Worm (Caenorhabditis elegans) whole organism, L2 larva: ENCODE results near the gene Y34F4.3.

Experiments used
- C34F6.9 ChIP-seq: fragments of 150-350 bp; optimal IDR thresholded peaks from 2 replicates; lab custom pipeline; 2014; ENCODE audit warnings: missing biosample characterization, missing genetic modification characterization
- F13H6.1 ChIP-seq: sonication (generic microtip); optimal IDR thresholded peaks from 2 replicates; lab custom pipeline; 2016; ENCODE audit warnings: missing genetic modification characterization, missing compliant biosample characterization
- R02D3.7 ChIP-seq: fragments of 150-350 bp; optimal IDR thresholded peaks from 2 replicates; lab custom pipeline; 2014; ENCODE audit warnings: missing biosample characterization, missing genetic modification characterization
- Y55F3AM.14 ChIP-seq: fragments of 200-800 bp; sonication (Bioruptor generic); optimal IDR thresholded peaks from 2 replicates; lab custom pipeline; 2018; ENCODE audit warnings: mild to moderate bottlenecking, missing genetic modification characterization, missing compliant biosample characterization
- alr-1 ChIP-seq: fragments of 150-350 bp; optimal IDR thresholded peaks from 2 replicates; lab custom pipeline; 2014; ENCODE audit warnings: missing biosample characterization, missing genetic modification characterization
- ama-1 ChIP-seq: fragments of 150-350 bp; optimal IDR thresholded peaks from 2 replicates; lab custom pipeline; 2018; ENCODE audit warnings: inconsistent platforms
- blmp-1 ChIP-seq: sonication (generic microtip); optimal IDR thresholded peaks from 2 replicates; lab custom pipeline; 2017; ENCODE audit warnings: missing genetic modification characterization, mild to moderate bottlenecking, missing compliant biosample characterization, antibody characterized with exemption, moderate library complexity; ENCODE audit not compliant: insufficient read depth
- ceh-16 ChIP-seq: fragments of 150-350 bp; optimal IDR thresholded peaks from 2 replicates; lab custom pipeline; 2014; ENCODE audit warnings: missing biosample characterization, missing genetic modification characterization
- ceh-82 ChIP-seq: fragments of 150-350 bp; optimal IDR thresholded peaks from 2 replicates; lab custom pipeline; 2014; ENCODE audit warnings: missing biosample characterization, missing genetic modification characterization
- crh-2 ChIP-seq: sonication (generic microtip); optimal IDR thresholded peaks from 2 replicates; lab custom pipeline; 2017; ENCODE audit warnings: missing biosample characterization, missing genetic modification characterization
- dmd-4 ChIP-seq: sonication (generic microtip); optimal IDR thresholded peaks from 2 replicates; lab custom pipeline; 2017; ENCODE audit warnings: missing biosample characterization, missing genetic modification characterization
- egl-27 ChIP-seq: sonication (generic microtip); optimal IDR thresholded peaks from 3 replicates; lab custom pipeline; 2017; ENCODE audit warnings: missing biosample characterization, missing genetic modification reagents, missing genetic modification characterization
- elt-1 ChIP-seq: fragments of 150-350 bp; optimal IDR thresholded peaks from 2 replicates; lab custom pipeline; 2014; ENCODE audit warnings: missing biosample characterization, missing genetic modification characterization
- elt-3 ChIP-seq: sonication (generic microtip); optimal IDR thresholded peaks from 2 replicates; lab custom pipeline; 2017; ENCODE audit warnings: missing biosample characterization, missing genetic modification characterization
- gmeb-1 ChIP-seq: fragments of 150-350 bp; optimal IDR thresholded peaks from 2 replicates; lab custom pipeline; 2014; ENCODE audit warnings: missing biosample characterization, missing genetic modification characterization
- lin-11 ChIP-seq: fragments of 150-350 bp; sonication (generic microtip); optimal IDR thresholded peaks from 2 replicates; lab custom pipeline; 2014; ENCODE audit warnings: missing biosample characterization, missing genetic modification characterization, inconsistent platforms, mixed read lengths
- lin-13 ChIP-seq: fragments of 150-350 bp; optimal IDR thresholded peaks from 2 replicates; lab custom pipeline; 2014; ENCODE audit warnings: missing biosample characterization, missing genetic modification reagents, missing genetic modification characterization
- lsy-2 ChIP-seq, 2 experiments: fragments of 150-350 bp in 1 of 2; sonication (generic microtip) in 1 of 2; optimal IDR thresholded peaks; 2 replicates each; lab custom pipeline; 2014 to 2017; ENCODE audit warnings: missing biosample characterization in 2 of 2, missing genetic modification characterization in 2 of 2
- mbf-1 ChIP-seq: sonication (generic microtip); optimal IDR thresholded peaks from 2 replicates; lab custom pipeline; 2017; ENCODE audit warnings: missing biosample characterization, missing genetic modification characterization
- nhr-10 ChIP-seq: sonication (generic microtip); optimal IDR thresholded peaks from 2 replicates; lab custom pipeline; 2017; ENCODE audit warnings: missing biosample characterization, missing genetic modification characterization
- nhr-11 ChIP-seq: fragments of 150-350 bp; optimal IDR thresholded peaks from 2 replicates; lab custom pipeline; 2014; ENCODE audit warnings: missing biosample characterization, missing genetic modification characterization
- nhr-12 ChIP-seq: fragments of 150-350 bp; optimal IDR thresholded peaks from 2 replicates; lab custom pipeline; 2014; ENCODE audit warnings: missing biosample characterization, missing genetic modification characterization
- nhr-129 ChIP-seq: fragments of 150-350 bp; optimal IDR thresholded peaks from 2 replicates; lab custom pipeline; 2014; ENCODE audit warnings: missing biosample characterization, missing genetic modification characterization
- nhr-21 ChIP-seq: fragments of 150-350 bp; optimal IDR thresholded peaks from 2 replicates; lab custom pipeline; 2014; ENCODE audit warnings: missing biosample characterization, missing genetic modification characterization
- nhr-23 ChIP-seq: fragments of 150-350 bp; optimal IDR thresholded peaks from 2 replicates; lab custom pipeline; 2014; ENCODE audit warnings: missing biosample characterization, missing genetic modification reagents, missing genetic modification characterization
- nhr-237 ChIP-seq: fragments of 150-350 bp; optimal IDR thresholded peaks from 2 replicates; lab custom pipeline; 2014; ENCODE audit warnings: missing biosample characterization, missing genetic modification characterization
- nhr-25 ChIP-seq: fragments of 150-350 bp; sonication (generic microtip); optimal IDR thresholded peaks from 3 replicates; lab custom pipeline; 2014; ENCODE audit warnings: missing biosample characterization, missing genetic modification characterization
- nhr-6 ChIP-seq: fragments of 150-350 bp; optimal IDR thresholded peaks from 2 replicates; lab custom pipeline; 2014; ENCODE audit warnings: missing biosample characterization, missing genetic modification characterization
- nhr-77 ChIP-seq: fragments of 150-350 bp; optimal IDR thresholded peaks from 2 replicates; lab custom pipeline; 2014; ENCODE audit warnings: missing biosample characterization, missing genetic modification characterization
- sem-4 ChIP-seq: fragments of 150-350 bp; optimal IDR thresholded peaks from 2 replicates; lab custom pipeline; 2014; ENCODE audit warnings: missing biosample characterization, missing genetic modification reagents, missing genetic modification characterization
- skn-1 ChIP-seq: sonication (generic microtip); optimal IDR thresholded peaks from 2 replicates; lab custom pipeline; 2017; ENCODE audit warnings: missing biosample characterization, missing genetic modification characterization
- sma-3 ChIP-seq: sonication (generic microtip); optimal IDR thresholded peaks from 2 replicates; lab custom pipeline; 2016; ENCODE audit warnings: missing genetic modification reagents, missing genetic modification characterization, missing compliant biosample characterization
- sma-9 ChIP-seq, 2 experiments: fragments of 150-350 bp in 1 of 2; sonication (generic microtip) in 1 of 2; optimal IDR thresholded peaks; 2 replicates each; lab custom pipeline; 2014 to 2016; ENCODE audit warnings: missing genetic modification characterization in 2 of 2, mild to moderate bottlenecking in 1 of 2, missing biosample characterization in 1 of 2, missing compliant biosample characterization in 1 of 2, missing genetic modification reagents in 1 of 2, moderate library complexity in 1 of 2
- snpc-4 ChIP-seq: fragments of 150-350 bp; optimal IDR thresholded peaks from 2 replicates; lab custom pipeline; 2014; ENCODE audit warnings: missing biosample characterization, missing genetic modification characterization
- unc-39 ChIP-seq: fragments of 150-350 bp; optimal IDR thresholded peaks from 2 replicates; lab custom pipeline; 2014; ENCODE audit warnings: missing biosample characterization, missing genetic modification characterization
- unc-62 ChIP-seq: fragments of 150-350 bp; optimal IDR thresholded peaks from 2 replicates; lab custom pipeline; 2014; ENCODE audit warnings: missing biosample characterization, missing genetic modification reagents, missing genetic modification characterization
- zag-1 ChIP-seq: fragments of 150-350 bp; optimal IDR thresholded peaks from 2 replicates; lab custom pipeline; 2014; ENCODE audit warnings: missing biosample characterization, missing genetic modification characterization
- ztf-1 ChIP-seq: fragments of 200-800 bp; sonication (Bioruptor generic); conservative IDR thresholded peaks from 2 replicates; pipeline ENCODE4 v1.3.6; 2022; ENCODE audit warnings: missing genetic modification characterization, missing compliant biosample characterization
- ztf-11 ChIP-seq: sonication (generic microtip); optimal IDR thresholded peaks from 2 replicates; lab custom pipeline; 2017; ENCODE audit warnings: missing biosample characterization, missing genetic modification characterization

Gene Y34F4.3

ce11 chrIII:1052291-1052690 is 36.3 kb upstream of the Y34F4.3 start:
- TF ChIP-seq nhr-23 (tag; lab: Kevin White, UChicago), result no peak
- no peak for TF ChIP-seq F13H6.1 (tag; lab: Kevin White, UChicago)
- no peak for TF ChIP-seq nhr-77 (tag; lab: Kevin White, UChicago)
- no peak for TF ChIP-seq sma-3
- TF ChIP-seq unc-39, result no peak
- no peak for TF ChIP-seq blmp-1 (tag; lab: Kevin White, UChicago)
- no peak for TF ChIP-seq crh-2
- TF ChIP-seq gmeb-1 (tag; lab: Kevin White, UChicago), result no peak
- TF ChIP-seq ztf-11 (tag; lab: Kevin White, UChicago), result no peak
- no peak for TF ChIP-seq ceh-16 (tag; lab: Kevin White, UChicago)

- TF ChIP-seq ama-1 (lab: Kevin White, UChicago) (no peak), sma-9 (GFP tag; optimal IDR thresholded peaks at IDR 0.05; lab: Kevin White, UChicago) (no peak), sma-9 (tag; optimal IDR thresholded peaks at IDR 0.05; lab: Kevin White, UChicago) (no peak), sem-4 (tag; lab: Kevin White, UChicago) (no peak), F13H6.1 (tag; lab: Kevin White, UChicago) (no peak), nhr-10 (no peak), nhr-21 (no peak), snpc-4 (tag; lab: Kevin White, UChicago) (no peak), sma-3 (no peak), skn-1 (no peak), ztf-1 (no peak), ceh-82 (no peak), lsy-2 (tag; optimal IDR thresholded peaks at IDR 0.05; lab: Kevin White, UChicago) (no peak), blmp-1 (tag; lab: Kevin White, UChicago) (no peak), nhr-12 (tag; lab: Kevin White, UChicago) (no peak), ztf-11 (tag; lab: Kevin White, UChicago) (no peak), zag-1 (tag; lab: Kevin White, UChicago) (no peak), crh-2 (no peak), unc-39 (no peak)
Measured at ce11 chrIII:1051877-1052276, 35.9 kb upstream of the Y34F4.3 start.

ce11 chrIII:1043790-1044189 is 27.8 kb upstream of the Y34F4.3 start:
- TF ChIP-seq nhr-23 (tag; lab: Kevin White, UChicago) (no peak), nhr-77 (tag; lab: Kevin White, UChicago) (no peak), gmeb-1 (tag; lab: Kevin White, UChicago) (no peak), sem-4 (tag; lab: Kevin White, UChicago) (no peak), blmp-1 (tag; lab: Kevin White, UChicago) (no peak), sma-3 (no peak), nhr-10 (no peak), egl-27 (tag; lab: Kevin White, UChicago) (no peak), ceh-16 (tag; lab: Kevin White, UChicago) (no peak), elt-3 (no peak), elt-1 (tag; lab: Kevin White, UChicago) (no peak), zag-1 (tag; lab: Kevin White, UChicago) (no peak), ztf-1 (no peak), nhr-129 (tag; lab: Kevin White, UChicago) (no peak), nhr-11 (tag; lab: Kevin White, UChicago) (no peak), dmd-4 (tag; lab: Kevin White, UChicago) (no peak), ama-1 (lab: Kevin White, UChicago) (no peak), lin-11 (no peak), alr-1 (tag; lab: Kevin White, UChicago) (no peak)

DNA sequence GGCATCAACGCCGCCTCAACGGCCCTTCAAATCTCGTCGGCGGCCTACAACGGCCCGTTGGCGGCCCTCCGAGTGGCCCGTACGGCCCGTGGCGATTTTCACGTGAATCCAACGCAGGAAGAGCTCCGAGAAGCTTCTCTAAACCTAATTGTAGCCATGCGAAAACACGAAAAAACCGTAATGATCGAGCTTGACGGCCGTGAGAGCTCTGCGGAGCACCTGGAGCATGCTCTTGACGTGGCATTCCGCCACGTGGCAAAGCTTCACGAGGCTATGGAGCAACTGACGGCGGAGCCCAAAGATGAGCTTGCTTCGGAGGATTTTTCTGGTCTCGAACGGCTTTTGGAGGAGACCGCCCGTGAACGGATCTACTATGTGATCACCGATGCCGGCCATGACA is 24.1 kb upstream of the Y34F4.3 start:
- TF ChIP-seq nhr-6 (tag; lab: Kevin White, UChicago) (no peak), sem-4 (tag; lab: Kevin White, UChicago) (no peak), nhr-129 (tag; lab: Kevin White, UChicago) (no peak), ztf-1 (no peak), nhr-25 (tag; lab: Kevin White, UChicago) (no peak), R02D3.7 (no peak), C34F6.9 (tag; lab: Kevin White, UChicago) (no peak), egl-27 (tag; lab: Kevin White, UChicago) (no peak), nhr-237 (tag; lab: Kevin White, UChicago) (no peak), mbf-1 (tag; lab: Kevin White, UChicago) (no peak), elt-3 (no peak), ceh-82 (no peak), ztf-11 (tag; lab: Kevin White, UChicago) (no peak), lin-13 (GFP tag; lab: Kevin White, UChicago) (no peak), crh-2 (no peak), Y55F3AM.14 (GFP tag; lab: Kevin White, UChicago) (no peak), unc-62 (GFP tag; lab: Kevin White, UChicago) (no peak), ceh-16 (tag; lab: Kevin White, UChicago) (no peak), nhr-23 (tag; lab: Kevin White, UChicago) (no peak)
- TF ChIP-seq, all 48 proteins: peak for 0
